Fruit fly (Drosophila melanogaster) whole organism, adult: ENCODE data around the gene RpL36.

Experiments
- CG11617 ChIP-seq: fragments of 200-800 bp; sonication (Bioruptor generic); optimal IDR thresholded peaks from 2 replicates; lab custom pipeline; 2017; ENCODE audit warnings: mild to moderate bottlenecking, missing biosample characterization, missing genetic modification reagents, missing genetic modification characterization
- CG12768 ChIP-seq: fragments of 200-800 bp; sonication (Bioruptor generic); optimal IDR thresholded peaks from 2 replicates; lab custom pipeline; 2017; ENCODE audit warnings: missing biosample characterization, missing genetic modification characterization, mild to moderate bottlenecking, moderate library complexity, missing genetic modification reagents
- CG14711 ChIP-seq: fragments of 200-800 bp; sonication (Bioruptor generic); optimal IDR thresholded peaks from 2 replicates; lab custom pipeline; 2018; ENCODE audit warnings: missing biosample characterization, mild to moderate bottlenecking, missing genetic modification characterization, moderate library complexity
- CG1620 ChIP-seq: fragments of 200-800 bp; sonication (Bioruptor generic); optimal IDR thresholded peaks from 2 replicates; lab custom pipeline; 2016; ENCODE audit warnings: missing biosample characterization, missing genetic modification characterization
- CG33017 ChIP-seq: fragments of 200-800 bp; sonication (Bioruptor generic); optimal IDR thresholded peaks from 2 replicates; lab custom pipeline; 2018; ENCODE audit warnings: missing biosample characterization, mild to moderate bottlenecking, missing genetic modification characterization, moderate library complexity
- CG5204 ChIP-seq: fragments of 200-800 bp; sonication (Bioruptor generic); optimal IDR thresholded peaks from 2 replicates; lab custom pipeline; 2016; ENCODE audit warnings: missing biosample characterization, missing genetic modification characterization
- CG7045 ChIP-seq: fragments of 200-800 bp; sonication (Bioruptor generic); optimal IDR thresholded peaks from 2 replicates; lab custom pipeline; 2017; ENCODE audit warnings: missing biosample characterization, mild to moderate bottlenecking, missing genetic modification characterization
- CG7101 ChIP-seq: fragments of 200-800 bp; sonication (Bioruptor generic); optimal IDR thresholded peaks from 2 replicates; lab custom pipeline; 2018; ENCODE audit warnings: missing biosample characterization, mild to moderate bottlenecking, missing genetic modification characterization, moderate library complexity
- Clk ChIP-seq: fragments of 200-800 bp; sonication (Bioruptor generic); optimal IDR thresholded peaks from 2 replicates; lab custom pipeline; 2017; ENCODE audit warnings: missing biosample characterization, missing genetic modification characterization
- Crg-1 ChIP-seq: fragments of 200-800 bp; sonication (Bioruptor generic); optimal IDR thresholded peaks from 2 replicates; lab custom pipeline; 2016; ENCODE audit warnings: missing biosample characterization, missing genetic modification characterization
- Hr96 ChIP-seq: fragments of 200-800 bp; sonication (Bioruptor generic); optimal IDR thresholded peaks from 2 replicates; lab custom pipeline; 2016; ENCODE audit warnings: missing biosample characterization, missing genetic modification characterization
- Mnt ChIP-seq: fragments of 200-800 bp; sonication (Bioruptor generic); optimal IDR thresholded peaks from 2 replicates; lab custom pipeline; 2016; ENCODE audit warnings: missing biosample characterization, mild to moderate bottlenecking, missing genetic modification characterization
- bab1 ChIP-seq: fragments of 200-800 bp; sonication (Bioruptor generic); optimal IDR thresholded peaks from 3 replicates; lab custom pipeline; 2019; ENCODE audit warnings: missing biosample characterization, mild to moderate bottlenecking, missing genetic modification characterization, moderate library complexity
- cic ChIP-seq: fragments of 200-800 bp; sonication (Bioruptor generic); optimal IDR thresholded peaks from 2 replicates; lab custom pipeline; 2017; ENCODE audit warnings: missing biosample characterization, mild to moderate bottlenecking, missing genetic modification characterization, moderate library complexity
- cnc ChIP-seq, 2 experiments: fragments of >200 bp; optimal IDR thresholded peaks; 2 replicates each; lab custom pipeline; 2017
- kay ChIP-seq: fragments of 200-800 bp; sonication (Bioruptor generic); peaks from one replicate; lab custom pipeline; 2016; ENCODE audit warnings: missing biosample characterization, missing genetic modification characterization, borderline replicate concordance
- ovo ChIP-seq: fragments of 200-800 bp; sonication (Bioruptor generic); optimal IDR thresholded peaks from 2 replicates; lab custom pipeline; 2016; ENCODE audit warnings: missing biosample characterization, missing genetic modification characterization
- pad ChIP-seq: fragments of 200-800 bp; sonication (Bioruptor generic); optimal IDR thresholded peaks from 3 replicates; lab custom pipeline; 2017; ENCODE audit warnings: missing biosample characterization, missing genetic modification characterization, mild to moderate bottlenecking, moderate library complexity, missing genetic modification reagents
- tj ChIP-seq: fragments of 200-800 bp; sonication (Bioruptor generic); optimal IDR thresholded peaks from 3 replicates; lab custom pipeline; 2017; ENCODE audit warnings: missing biosample characterization, mild to moderate bottlenecking, missing genetic modification characterization, moderate library complexity
- toe ChIP-seq: fragments of 200-800 bp; sonication (Bioruptor generic); optimal IDR thresholded peaks from 2 replicates; lab custom pipeline; 2016; ENCODE audit warnings: missing biosample characterization, missing genetic modification characterization

The RpL36 gene

dm6 chrX:617477-617795, 11.8 kb downstream of the RpL36 start:
- TF ChIP-seq CG1620 (GFP tag; lab: Kevin White, UChicago): peak; percentile 24
- TF ChIP-seq Mnt: peak; percentile 2
- no peak for TF ChIP-seq CG11617 (GFP tag; lab: Kevin White, UChicago)
- no peak for TF ChIP-seq cnc (optimal IDR thresholded peaks at IDR 0.05; lab: Kevin White, UChicago)
- TF ChIP-seq Crg-1: peak; percentile 47
- TF ChIP-seq ovo (GFP tag; lab: Kevin White, UChicago): no peak
- TF ChIP-seq CG14711 (tag; lab: Kevin White, UChicago): no peak
- no peak for TF ChIP-seq CG5204 (GFP tag; lab: Kevin White, UChicago)
- TF ChIP-seq CG12768 (GFP tag; lab: Kevin White, UChicago): no peak
- no peak for TF ChIP-seq CG33017 (tag; lab: Kevin White, UChicago)
- no peak for TF ChIP-seq CG7045 (GFP tag; lab: Kevin White, UChicago)
- TF ChIP-seq tj (GFP tag; lab: Kevin White, UChicago): peak; percentile 19
- TF ChIP-seq pad: no peak
- TF ChIP-seq kay (GFP tag; lab: Kevin White, UChicago): no peak
- TF ChIP-seq cic: no peak
- no peak for TF ChIP-seq CG7101 (tag; lab: Kevin White, UChicago)
- TF ChIP-seq toe: no peak
- TF ChIP-seq Hr96 (GFP tag; lab: Kevin White, UChicago): no peak
- no peak for TF ChIP-seq Clk (GFP tag; lab: Kevin White, UChicago)
- peak; percentile 28 for TF ChIP-seq bab1 (GFP tag; lab: Kevin White, UChicago)

dm6 chrX:616761-617476, 12.4 kb downstream of the RpL36 start:
- TF ChIP-seq Mnt (no peak), bab1 (GFP tag; lab: Kevin White, UChicago) (peak; percentile 34), Clk (GFP tag; lab: Kevin White, UChicago) (no peak), cnc (optimal IDR thresholded peaks at IDR 0.05; lab: Kevin White, UChicago) (no peak), CG12768 (GFP tag; lab: Kevin White, UChicago) (no peak), cic (no peak), CG7101 (tag; lab: Kevin White, UChicago) (peak; percentile 22), kay (GFP tag; lab: Kevin White, UChicago) (no peak), CG14711 (tag; lab: Kevin White, UChicago) (no peak)

dm6 chrX:610048-610447, 19.2 kb downstream of the RpL36 start:
- no peak for TF ChIP-seq Mnt
- TF ChIP-seq CG5204 (GFP tag; lab: Kevin White, UChicago): no peak
- no peak for TF ChIP-seq pad
- no peak for TF ChIP-seq toe
- no peak for TF ChIP-seq CG11617 (GFP tag; lab: Kevin White, UChicago)
- TF ChIP-seq kay (GFP tag; lab: Kevin White, UChicago): no peak
- TF ChIP-seq CG33017 (tag; lab: Kevin White, UChicago): no peak
- TF ChIP-seq CG7101 (tag; lab: Kevin White, UChicago): no peak
- no peak for TF ChIP-seq Crg-1
- no peak for TF ChIP-seq CG14711 (tag; lab: Kevin White, UChicago)
- TF ChIP-seq CG12768 (GFP tag; lab: Kevin White, UChicago): no peak
- TF ChIP-seq CG1620 (GFP tag; lab: Kevin White, UChicago): no peak
- TF ChIP-seq Hr96 (GFP tag; lab: Kevin White, UChicago): no peak

dm6 chrX:601984-602383, 27.3 kb downstream of the RpL36 start:
- no peak for TF ChIP-seq Hr96 (GFP tag; lab: Kevin White, UChicago)
- no peak for TF ChIP-seq cnc (optimal IDR thresholded peaks at IDR 0.05; lab: Kevin White, UChicago)
- TF ChIP-seq CG11617 (GFP tag; lab: Kevin White, UChicago): no peak
- no peak for TF ChIP-seq CG7101 (tag; lab: Kevin White, UChicago)
- no peak for TF ChIP-seq CG7045 (GFP tag; lab: Kevin White, UChicago)
- TF ChIP-seq CG33017 (tag; lab: Kevin White, UChicago): no peak
- TF ChIP-seq bab1 (GFP tag; lab: Kevin White, UChicago): no peak
- no peak for TF ChIP-seq cic
- TF ChIP-seq ovo (GFP tag; lab: Kevin White, UChicago): no peak
- no peak for TF ChIP-seq tj (GFP tag; lab: Kevin White, UChicago)
- no peak for TF ChIP-seq Crg-1

dm6 chrX:599727-600126, 29.6 kb downstream of the RpL36 start:
- peak; percentile 26 for TF ChIP-seq CG12768 (GFP tag; lab: Kevin White, UChicago)
- no peak for TF ChIP-seq bab1 (GFP tag; lab: Kevin White, UChicago)
- no peak for TF ChIP-seq cnc (optimal IDR thresholded peaks at IDR 0.05; lab: Kevin White, UChicago)
- peak; percentile 24 for TF ChIP-seq Hr96 (GFP tag; lab: Kevin White, UChicago)
- TF ChIP-seq cic: peak; percentile 52
- TF ChIP-seq ovo (GFP tag; lab: Kevin White, UChicago): peak; percentile 48
- peak; percentile 12 for TF ChIP-seq Mnt
- peak; percentile 14 for TF ChIP-seq CG7101 (tag; lab: Kevin White, UChicago)

- TF ChIP-seq CG14711 (tag; lab: Kevin White, UChicago): peak; percentile 6
- peak; percentile 14 for TF ChIP-seq pad
- no peak for TF ChIP-seq kay (GFP tag; lab: Kevin White, UChicago)
Observed at dm6 chrX:598322-599057, 30.8 kb downstream of the RpL36 start.
